Fruit fly (Drosophila melanogaster) whole organism, embryonic: ENCODE data around the gene mon2.

Source experiments
- Ada2b ChIP-seq: fragments of 200-800 bp; sonication (Bioruptor generic); IDR thresholded peaks from 2 replicates; pipeline ENCODE4 v1.3.6; 2022; ENCODE audit warnings: missing biosample characterization, missing genetic modification characterization
- Asciz ChIP-seq: fragments of 200-800 bp; sonication (Bioruptor generic); optimal IDR thresholded peaks from 2 replicates; lab custom pipeline; 2017; ENCODE audit warnings: missing biosample characterization, mild to moderate bottlenecking, missing genetic modification characterization, missing genetic modification reagents
- CG10274 ChIP-seq: fragments of 200-800 bp; sonication (Bioruptor generic); optimal IDR thresholded peaks from 3 replicates; lab custom pipeline; 2017; ENCODE audit warnings: missing biosample characterization, mild to moderate bottlenecking, missing genetic modification characterization
- CG12071 ChIP-seq: fragments of 200-800 bp; sonication (Bioruptor generic); optimal IDR thresholded peaks from 3 replicates; lab custom pipeline; 2018; ENCODE audit warnings: missing biosample characterization, mild to moderate bottlenecking, missing genetic modification characterization
- CG13296 ChIP-seq: fragments of 200-800 bp; sonication (Bioruptor generic); optimal IDR thresholded peaks from 3 replicates; lab custom pipeline; 2018; ENCODE audit warnings: missing biosample characterization, mild to moderate bottlenecking, missing genetic modification characterization
- CG14667 ChIP-seq: fragments of 200-800 bp; sonication (Bioruptor generic); IDR thresholded peaks from 2 replicates; pipeline ENCODE4 v1.3.6; 2022; ENCODE audit warnings: missing biosample characterization, missing genetic modification characterization
- CG15011 ChIP-seq: fragments of 200-800 bp; sonication (Bioruptor generic); optimal IDR thresholded peaks from 3 replicates; lab custom pipeline; 2018; ENCODE audit warnings: missing biosample characterization, mild to moderate bottlenecking, missing genetic modification characterization
- CG1602 ChIP-seq: fragments of 200-800 bp; sonication (Bioruptor generic); optimal IDR thresholded peaks from 3 replicates; lab custom pipeline; 2016; ENCODE audit warnings: missing biosample characterization, missing genetic modification characterization
- CG1647 ChIP-seq: fragments of 200-800 bp; sonication (Bioruptor generic); optimal IDR thresholded peaks from 3 replicates; lab custom pipeline; 2016; ENCODE audit warnings: missing biosample characterization, missing genetic modification characterization
- CG17328 ChIP-seq: fragments of 200-800 bp; sonication (Bioruptor generic); IDR thresholded peaks from 2 replicates; pipeline ENCODE4 v1.3.6; 2022; ENCODE audit warnings: missing biosample characterization, missing genetic modification characterization
- CG1792 ChIP-seq: fragments of 200-800 bp; sonication (Bioruptor generic); optimal IDR thresholded peaks from 2 replicates; lab custom pipeline; 2016; ENCODE audit warnings: missing biosample characterization, missing genetic modification characterization
- CG2199 ChIP-seq: fragments of 200-800 bp; sonication (Bioruptor generic); IDR thresholded peaks from 3 replicates; pipeline ENCODE4 v1.3.6; 2022; ENCODE audit warnings: missing biosample characterization, missing genetic modification characterization
- CG2889 ChIP-seq: fragments of 200-800 bp; sonication (Bioruptor generic); IDR thresholded peaks from 3 replicates; pipeline ENCODE4 v1.3.6; 2022; ENCODE audit warnings: missing biosample characterization, missing genetic modification characterization
- CG33213 ChIP-seq: fragments of 200-800 bp; sonication (Bioruptor generic); optimal IDR thresholded peaks from 3 replicates; lab custom pipeline; 2016; ENCODE audit warnings: missing biosample characterization, missing genetic modification characterization
- CG3407 ChIP-seq: fragments of 200-800 bp; sonication (Bioruptor generic); optimal IDR thresholded peaks from 2 replicates; lab custom pipeline; 2018; ENCODE audit warnings: missing biosample characterization, mild to moderate bottlenecking, missing genetic modification characterization
- CG43689 ChIP-seq: fragments of 200-800 bp; sonication (Bioruptor generic); IDR thresholded peaks from 2 replicates; pipeline ENCODE4 v1.3.6; 2022; ENCODE audit warnings: missing biosample characterization, missing genetic modification characterization
- CG6254 ChIP-seq: fragments of 200-800 bp; sonication (Bioruptor generic); optimal IDR thresholded peaks from 3 replicates; lab custom pipeline; 2017; ENCODE audit warnings: mild to moderate bottlenecking, missing biosample characterization, missing genetic modification reagents, missing genetic modification characterization
- CG6272 ChIP-seq: fragments of 200-800 bp; sonication (Bioruptor generic); IDR thresholded peaks from 2 replicates; pipeline ENCODE4 v1.3.6; 2022; ENCODE audit warnings: missing biosample characterization, missing genetic modification characterization
- CG7786 ChIP-seq: fragments of 200-800 bp; sonication (Bioruptor generic); optimal IDR thresholded peaks from 2 replicates; lab custom pipeline; 2016; ENCODE audit warnings: missing biosample characterization, missing genetic modification characterization
- Dll ChIP-seq: fragments of 200-800 bp; sonication (Bioruptor generic); IDR thresholded peaks from 4 replicates; pipeline ENCODE4 v1.3.6; 2022; ENCODE audit warnings: missing biosample characterization, missing genetic modification characterization; ENCODE audit not compliant: partially characterized antibody
- Drgx ChIP-seq: fragments of 200-800 bp; sonication (Bioruptor generic); IDR thresholded peaks from 2 replicates; pipeline ENCODE4 v1.3.6; 2022; ENCODE audit warnings: missing biosample characterization, missing genetic modification characterization
- E2f2 ChIP-seq: fragments of 200-800 bp; sonication (Bioruptor generic); IDR thresholded peaks from 2 replicates; pipeline ENCODE4 v1.3.6; 2022; ENCODE audit warnings: missing biosample characterization, missing genetic modification characterization
- Elba2 ChIP-seq: fragments of 200-800 bp; sonication (Bioruptor generic); optimal IDR thresholded peaks from 3 replicates; lab custom pipeline; 2016; ENCODE audit warnings: missing biosample characterization, missing genetic modification characterization
- H2.0 ChIP-seq: fragments of 200-800 bp; sonication (Bioruptor generic); IDR thresholded peaks from 2 replicates; pipeline ENCODE4 v1.3.6; 2022; ENCODE audit warnings: missing biosample characterization, missing genetic modification characterization
- NC2α ChIP-seq: fragments of 200-800 bp; sonication (Bioruptor generic); optimal IDR thresholded peaks from 2 replicates; lab custom pipeline; 2016; ENCODE audit warnings: missing biosample characterization, missing genetic modification characterization
- NK7.1 ChIP-seq: fragments of 200-800 bp; sonication (Bioruptor generic); optimal IDR thresholded peaks from 3 replicates; lab custom pipeline; 2016; ENCODE audit warnings: missing biosample characterization, missing genetic modification characterization
- Nf-YA ChIP-seq: fragments of 200-800 bp; sonication (Bioruptor generic); IDR thresholded peaks from 2 replicates; pipeline ENCODE4 v1.3.6; 2022; ENCODE audit warnings: missing biosample characterization, missing genetic modification characterization
- Oli ChIP-seq: fragments of 200-800 bp; sonication (Bioruptor generic); optimal IDR thresholded peaks from 2 replicates; lab custom pipeline; 2018; ENCODE audit warnings: missing biosample characterization, mild to moderate bottlenecking, missing genetic modification characterization, moderate library complexity
- dati ChIP-seq: fragments of 200-800 bp; sonication (Bioruptor generic); IDR thresholded peaks from 2 replicates; pipeline ENCODE4 v1.3.6; 2022; ENCODE audit warnings: missing biosample characterization, missing genetic modification characterization
- disco-r ChIP-seq: fragments of 200-800 bp; sonication (Bioruptor generic); optimal IDR thresholded peaks from 2 replicates; lab custom pipeline; 2016; ENCODE audit warnings: missing biosample characterization, missing genetic modification characterization
- dmrt11E ChIP-seq: fragments of 200-800 bp; sonication (Bioruptor generic); optimal IDR thresholded peaks from 3 replicates; lab custom pipeline; 2018; ENCODE audit warnings: missing biosample characterization, mild to moderate bottlenecking, missing genetic modification characterization, moderate library complexity
- esg ChIP-seq: fragments of 200-800 bp; sonication (Bioruptor generic); conservative IDR thresholded peaks from 2 replicates; pipeline ENCODE4 v1.3.6; 2022; ENCODE audit warnings: missing biosample characterization, missing genetic modification characterization
- fd3F ChIP-seq: fragments of 200-800 bp; sonication (Bioruptor generic); optimal IDR thresholded peaks from 2 replicates; lab custom pipeline; 2018; ENCODE audit warnings: missing biosample characterization, mild to moderate bottlenecking, missing genetic modification characterization, moderate library complexity
- hb ChIP-seq: fragments of 200-800 bp; sonication (Bioruptor generic); IDR thresholded peaks from 3 replicates; pipeline ENCODE4 v1.3.6; 2022; ENCODE audit warnings: missing biosample characterization, missing genetic modification characterization; ENCODE audit not compliant: partially characterized antibody
- ind ChIP-seq: fragments of 200-800 bp; sonication (Bioruptor generic); optimal IDR thresholded peaks from 3 replicates; lab custom pipeline; 2016; ENCODE audit warnings: missing biosample characterization, missing genetic modification characterization
- lmd ChIP-seq: fragments of 200-800 bp; sonication (Bioruptor generic); IDR thresholded peaks from 2 replicates; pipeline ENCODE4 v1.3.6; 2022; ENCODE audit warnings: missing biosample characterization, missing genetic modification characterization
- mirr ChIP-seq: fragments of 200-800 bp; sonication (Bioruptor generic); optimal IDR thresholded peaks from 3 replicates; lab custom pipeline; 2018; ENCODE audit warnings: missing biosample characterization, mild to moderate bottlenecking, missing genetic modification characterization
- nerfin-1 ChIP-seq: fragments of 200-800 bp; sonication (Bioruptor generic); optimal IDR thresholded peaks from 3 replicates; lab custom pipeline; 2019; ENCODE audit warnings: missing biosample characterization, mild to moderate bottlenecking, missing genetic modification characterization, moderate library complexity
- oc ChIP-seq: fragments of 200-800 bp; sonication (Bioruptor generic); optimal IDR thresholded peaks from 2 replicates; lab custom pipeline; 2018; ENCODE audit warnings: missing biosample characterization, mild to moderate bottlenecking, missing genetic modification characterization, moderate library complexity
- pfk ChIP-seq: fragments of 200-800 bp; sonication (Bioruptor generic); optimal IDR thresholded peaks from 2 replicates; lab custom pipeline; 2018; ENCODE audit warnings: missing biosample characterization, mild to moderate bottlenecking, missing genetic modification characterization, moderate library complexity
- pros ChIP-seq: fragments of 200-800 bp; sonication (Bioruptor generic); optimal IDR thresholded peaks from 3 replicates; lab custom pipeline; 2019; ENCODE audit warnings: missing biosample characterization, mild to moderate bottlenecking, missing genetic modification characterization, moderate library complexity
- psq ChIP-seq: fragments of 200-800 bp; sonication (Bioruptor generic); optimal IDR thresholded peaks from 2 replicates; lab custom pipeline; 2017; ENCODE audit warnings: missing biosample characterization, missing genetic modification characterization
- pum ChIP-seq: fragments of 200-800 bp; sonication (Bioruptor generic); optimal IDR thresholded peaks from 2 replicates; lab custom pipeline; 2016; ENCODE audit warnings: missing biosample characterization, missing genetic modification characterization
- pzg ChIP-seq: fragments of 200-800 bp; sonication (Bioruptor generic); optimal IDR thresholded peaks from 3 replicates; lab custom pipeline; 2018; ENCODE audit warnings: missing biosample characterization, mild to moderate bottlenecking, missing genetic modification characterization, moderate library complexity
- tgo ChIP-seq: fragments of 200-800 bp; sonication (Bioruptor generic); IDR thresholded peaks from 3 replicates; pipeline ENCODE4 v1.3.6; 2022; ENCODE audit warnings: missing biosample characterization, missing genetic modification characterization
- tll ChIP-seq, 2 experiments: fragments of 200-800 bp in 1 of 2; fragments of >200 bp in 1 of 2; sonication (Bioruptor generic) in 1 of 2; optimal IDR thresholded peaks; 2 replicates each; lab custom pipeline; 2017 to 2019; ENCODE audit warnings: missing biosample characterization in 2 of 2, missing genetic modification characterization in 2 of 2, mild to moderate bottlenecking in 1 of 2, moderate library complexity in 1 of 2
- usp ChIP-seq: fragments of >200 bp; optimal IDR thresholded peaks from 2 replicates; lab custom pipeline; 2017; ENCODE audit warnings: missing biosample characterization, missing genetic modification characterization
- vvl ChIP-seq: fragments of 200-800 bp; sonication (Bioruptor generic); IDR thresholded peaks from 2 replicates; pipeline ENCODE4 v1.3.6; 2022; ENCODE audit warnings: missing biosample characterization, missing genetic modification characterization
- z ChIP-seq: fragments of 200-800 bp; sonication (Bioruptor generic); IDR thresholded peaks from 3 replicates; pipeline ENCODE4 v1.3.6; 2022; ENCODE audit warnings: missing biosample characterization, missing genetic modification characterization

The mon2 gene

dm6 chr2L:8143947-8144346 is 20.1 kb upstream of the mon2 start, which contains the start of gene CG42762:
CG42762 (minus strand) TSS chr2L:8144047.
- peak in 1 of 2 experiments; percentile 31 for TF ChIP-seq tll (GFP tag; optimal IDR thresholded peaks at IDR 0.05; lab: Kevin White, UChicago)
- TF ChIP-seq ind (GFP tag; lab: Kevin White, UChicago): no peak
- TF ChIP-seq CG43689 (GFP tag; lab: Robert Waterston, UW): no peak
- 0 out of 3 replicates have a peak, but pooled peaks have one; percentile 50 for TF ChIP-seq CG2199 (GFP tag; lab: Robert Waterston, UW)
- TF ChIP-seq, all 482 proteins: peak for 2

- no peak for TF ChIP-seq CG10274 (GFP tag; lab: Kevin White, UChicago)
- TF ChIP-seq Asciz: no peak
- TF ChIP-seq hb (GFP tag; lab: Robert Waterston, UW): no peak
- TF ChIP-seq CG14667: no peak
- no peak for TF ChIP-seq CG13296 (GFP tag; lab: Kevin White, UChicago)
- no peak for TF ChIP-seq E2f2 (GFP tag; lab: Robert Waterston, UW)
- TF ChIP-seq vvl: no peak
- no peak for TF ChIP-seq nerfin-1
- TF ChIP-seq mirr (GFP tag; lab: Kevin White, UChicago): no peak
- no peak for TF ChIP-seq pros (GFP tag; lab: Kevin White, UChicago)
- TF ChIP-seq CG1647: no peak
- TF ChIP-seq Dll (GFP tag; lab: Robert Waterston, UW): no peak
- TF ChIP-seq CG1792 (GFP tag; lab: Kevin White, UChicago): no peak
- TF ChIP-seq Elba2 (GFP tag; lab: Kevin White, UChicago): no peak
- TF ChIP-seq dati: no peak
Measured at dm6 chr2L:8142760-8143159, 18.9 kb upstream of the mon2 start.

- TF ChIP-seq pzg (GFP tag; lab: Kevin White, UChicago) (peak; percentile 78), CG6272 (GFP tag; lab: Robert Waterston, UW) (no peak), psq (GFP tag; lab: Kevin White, UChicago) (no peak), NC2α (GFP tag; lab: Kevin White, UChicago) (no peak), Oli (tag; lab: Kevin White, UChicago) (no peak), CG12071 (GFP tag; lab: Kevin White, UChicago) (no peak), oc (tag; lab: Kevin White, UChicago) (no peak), esg (GFP tag; lab: Robert Waterston, UW) (no peak), disco-r (GFP tag; lab: Kevin White, UChicago) (no peak), CG7786 (GFP tag; lab: Kevin White, UChicago) (no peak), E2f2 (GFP tag; lab: Robert Waterston, UW) (peak; percentile 94), usp (GFP tag; lab: Kevin White, UChicago) (no peak), CG17328 (no peak), H2.0 (GFP tag; lab: Robert Waterston, UW) (no peak), lmd (GFP tag; lab: Robert Waterston, UW) (no peak), CG15011 (GFP tag; lab: Kevin White, UChicago) (no peak), NK7.1 (no peak), CG6254 (GFP tag; lab: Kevin White, UChicago) (no peak), Drgx (GFP tag; lab: Robert Waterston, UW) (no peak), pum (GFP tag; lab: Kevin White, UChicago) (no peak), Nf-YA (no peak), pfk (GFP tag; lab: Kevin White, UChicago) (peak; percentile 91), Ada2b (GFP tag; lab: Robert Waterston, UW) (no peak), CG3407 (GFP tag; lab: Kevin White, UChicago) (no peak), fd3F (GFP tag; lab: Kevin White, UChicago) (no peak), tgo (no peak), CG1602 (GFP tag; lab: Kevin White, UChicago) (no peak), CG33213 (no peak), CG2889 (GFP tag; lab: Robert Waterston, UW) (no peak), dmrt11E (no peak), z (GFP tag; lab: Robert Waterston, UW) (no peak)
Measured at dm6 chr2L:8133772-8134386, 10.1 kb upstream of the mon2 start.
